Worm (Caenorhabditis elegans): Measurements from ENCODE around the gene fbxb-65.

fbxb-65 gene

ce11 chrV:19299262-19299661 is 30.1 kb upstream of the fbxb-65 start, which contains the start of gene F55C9.14:
F55C9.14 (plus strand) TSS chrV:19299562.
- no peak for TF ChIP-seq ets-5 (GFP tag; IDR thresholded peaks at IDR 0.05)
- TF ChIP-seq mef-2 (tag; optimal IDR thresholded peaks at IDR 0.05) = no peak
- TF ChIP-seq elt-3 (tag; optimal IDR thresholded peaks at IDR 0.05) = no peak
- TF ChIP-seq nhr-84 (tag; optimal IDR thresholded peaks at IDR 0.05) = no peak
- no peak for TF ChIP-seq F16B12.6 (tag; optimal IDR thresholded peaks at IDR 0.05)
- TF ChIP-seq nhr-90 (tag; optimal IDR thresholded peaks at IDR 0.05; ENCODE audit: poor library complexity) = no peak
- no peak for TF ChIP-seq irx-1 (tag; optimal IDR thresholded peaks at IDR 0.05)
- no peak for TF ChIP-seq ces-1 (GFP tag; optimal IDR thresholded peaks at IDR 0.05)

- 0 out of 2 replicates have a peak, but pooled peaks have one; percentile 3 for TF ChIP-seq nhr-19 (GFP tag; conservative IDR thresholded peaks at IDR 0.05)
- no peak for TF ChIP-seq egl-27 (tag; optimal IDR thresholded peaks at IDR 0.05)
Observed at ce11 chrV:19301934-19302333, 27.4 kb upstream of the fbxb-65 start, which contains the start of gene fbxb-62. fbxb-62 (minus strand) TSS chrV:19302034.

- TF ChIP-seq mep-1 (tag; optimal IDR thresholded peaks at IDR 0.05) (no peak), ztf-4 (tag; optimal IDR thresholded peaks at IDR 0.05) (no peak), ets-5 (GFP tag; IDR thresholded peaks at IDR 0.05) (no peak), dpl-1 (GFP tag; optimal IDR thresholded peaks at IDR 0.05) (no peak), tbx-2 (tag; optimal IDR thresholded peaks at IDR 0.05) (no peak), lin-14 (GFP tag; optimal IDR thresholded peaks at IDR 0.05) (no peak), unc-98 (GFP tag; IDR thresholded peaks at IDR 0.05) (no peak), hlh-4 (tag; optimal IDR thresholded peaks at IDR 0.05) (no peak), ceh-88 (GFP tag; IDR thresholded peaks at IDR 0.05) (no peak), unc-130 (tag; optimal IDR thresholded peaks at IDR 0.05) (no peak), C34B4.2 (tag; optimal IDR thresholded peaks at IDR 0.05) (no peak)
Observed at ce11 chrV:19303589-19304174, 25.7 kb upstream of the fbxb-65 start, which contains the start of the genes fbxb-63 and fbxb-61. fbxb-63 (minus strand) TSS chrV:19303730. fbxb-61 (plus strand) TSS chrV:19304124.

ce11 chrV:19306906-19307305 is 22.5 kb upstream of the fbxb-65 start, which contains the start of gene F55C9.15:
F55C9.15 (minus strand) TSS chrV:19307006.
- no peak for TF ChIP-seq egl-13 (tag; optimal IDR thresholded peaks at IDR 0.05)
- no peak for TF ChIP-seq ceh-82 (tag; optimal IDR thresholded peaks at IDR 0.05)
- no peak for TF ChIP-seq ztf-4 (tag; optimal IDR thresholded peaks at IDR 0.05)
- no peak for TF ChIP-seq nhr-28 (tag; optimal IDR thresholded peaks at IDR 0.05)
- no peak for TF ChIP-seq elt-3 (tag; optimal IDR thresholded peaks at IDR 0.05)
- TF ChIP-seq unc-98 (GFP tag; IDR thresholded peaks at IDR 0.05) = no peak
- TF ChIP-seq nhr-12 (tag; optimal IDR thresholded peaks at IDR 0.05) = no peak
- no peak for TF ChIP-seq lsy-2 (tag; optimal IDR thresholded peaks at IDR 0.05)
- TF ChIP-seq lin-15B (tag; optimal IDR thresholded peaks at IDR 0.05) = no peak
- TF ChIP-seq nhr-71 (tag; optimal IDR thresholded peaks at IDR 0.05) = no peak

- TF ChIP-seq pqm-1 (tag; optimal IDR thresholded peaks at IDR 0.05) = no peak
- TF ChIP-seq fkh-4 (tag; optimal IDR thresholded peaks at IDR 0.05; ENCODE audit: borderline replicate concordance) = no peak
- TF ChIP-seq nhr-19 (GFP tag; conservative IDR thresholded peaks at IDR 0.05) = no peak
- no peak for TF ChIP-seq ceh-88 (GFP tag; IDR thresholded peaks at IDR 0.05)
- no peak for TF ChIP-seq snpc-4 (tag; optimal IDR thresholded peaks at IDR 0.05)
- TF ChIP-seq xbp-1 (tag; optimal IDR thresholded peaks at IDR 0.05) = no peak
- TF ChIP-seq egl-27 (tag; optimal IDR thresholded peaks at IDR 0.05) = no peak
- no peak for TF ChIP-seq unc-98 (GFP tag; IDR thresholded peaks at IDR 0.05)
- no peak for TF ChIP-seq fos-1 (tag; optimal IDR thresholded peaks at IDR 0.05)
Observed at ce11 chrV:19308137-19308536, 21.2 kb upstream of the fbxb-65 start.

ce11 chrV:19309591-19309990 is 19.8 kb upstream of the fbxb-65 start, which contains the start of gene F55C9.11:
F55C9.11 (minus strand) TSS chrV:19309691.
- no peak for TF ChIP-seq efl-1 (optimal IDR thresholded peaks at IDR 0.05)
- peak in 1 of 2 experiments; percentile 77 for TF ChIP-seq efl-1 (GFP tag; optimal IDR thresholded peaks at IDR 0.05 in 1 of 2)
- TF ChIP-seq fkh-10 (GFP tag; optimal IDR thresholded peaks at IDR 0.05) = no peak
